Worm (Caenorhabditis elegans) whole organism, mixed stage, embryonic: ENCODE data around the gene T27A8.7.

ENCODE experiments used
- lin-13 ChIP-seq: fragments of 150-350 bp; optimal IDR thresholded peaks from 2 replicates; lab custom pipeline; 2014; ENCODE audit warnings: missing biosample characterization, missing genetic modification characterization
- nhr-28 ChIP-seq: fragments of 150-350 bp; optimal IDR thresholded peaks from 2 replicates; lab custom pipeline; 2014; ENCODE audit warnings: missing biosample characterization, missing genetic modification characterization
- nhr-76 ChIP-seq: sonication (generic microtip); optimal IDR thresholded peaks from 2 replicates; lab custom pipeline; 2017; ENCODE audit warnings: missing biosample characterization, missing genetic modification characterization
- pha-4 ChIP-seq: fragments of 150-350 bp; optimal IDR thresholded peaks from 2 replicates; lab custom pipeline; 2018; ENCODE audit warnings: missing biosample characterization, missing genetic modification reagents, missing genetic modification characterization
- ztf-11 ChIP-seq: fragments of 150-350 bp; optimal IDR thresholded peaks from 2 replicates; lab custom pipeline; 2014; ENCODE audit warnings: missing biosample characterization, missing genetic modification characterization

DNA sequence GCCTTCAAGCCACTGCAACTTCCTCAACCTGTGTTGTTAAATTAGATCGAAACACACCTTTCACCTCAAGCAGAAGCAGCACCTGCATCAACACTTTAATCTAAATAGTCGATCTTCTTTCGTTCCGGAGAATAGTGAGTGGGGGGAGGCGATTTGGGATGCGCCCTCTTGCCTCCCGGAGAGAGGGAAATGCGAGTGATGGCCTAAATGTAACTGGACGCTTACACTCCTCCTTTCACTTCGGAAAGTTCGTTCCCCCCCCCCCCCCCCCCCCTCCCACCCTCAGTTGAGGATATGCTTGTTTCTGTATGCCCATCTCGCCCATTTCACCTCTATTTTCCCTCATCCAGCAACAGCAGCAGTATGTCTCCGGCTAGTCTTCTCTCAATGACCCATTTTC is 26.4 kb upstream of the T27A8.7 start:
- TF ChIP-seq lin-13 (no peak), pha-4 (tag; lab: Kevin White, UChicago) (no peak), ztf-11 (tag; lab: Kevin White, UChicago) (no peak), nhr-76 (tag; lab: Kevin White, UChicago) (no peak), nhr-28 (tag; lab: Kevin White, UChicago) (no peak)
